Worm (Caenorhabditis elegans): ENCODE results near the gene irld-64.

irld-64 gene

DNA sequence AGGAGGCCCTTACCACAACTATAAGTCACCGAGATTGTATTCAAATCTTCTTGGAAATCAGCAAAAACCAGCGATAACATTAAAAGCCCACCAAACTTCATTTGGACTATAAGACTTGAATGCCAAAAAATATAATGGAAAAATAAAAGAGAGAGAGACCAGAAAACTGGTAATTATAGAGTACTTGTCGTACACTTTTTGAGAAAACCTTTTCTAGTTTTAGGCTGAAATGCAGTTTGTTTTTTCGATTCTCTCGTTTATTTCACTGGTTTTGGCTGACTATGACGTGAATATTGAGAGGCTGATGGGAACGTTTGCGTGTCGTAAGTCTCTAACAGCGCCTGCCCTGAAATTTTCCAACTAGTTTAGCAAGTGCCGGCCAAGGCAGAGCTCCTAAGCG lies at the start of gene irld-64, which contains the start of gene irld-63:
TSS of gene irld-64 (minus strand) at position 101 of the 400 bp plus-strand sequence.
TSS of gene irld-63 (plus strand) at position 230 of the 400 bp plus-strand sequence.
- TF ChIP-seq lin-38 (GFP tag; IDR thresholded peaks at IDR 0.05) = no peak
- no peak for TF ChIP-seq spr-3 (GFP tag; optimal IDR thresholded peaks at IDR 0.05)
- TF ChIP-seq madf-5 (GFP tag; IDR thresholded peaks at IDR 0.05) = no peak
- no peak for TF ChIP-seq aha-1 (tag)
- TF ChIP-seq ceh-28 (tag; optimal IDR thresholded peaks at IDR 0.05) = no peak
- no peak for TF ChIP-seq set-16 (GFP tag; IDR thresholded peaks at IDR 0.05)
- no peak for TF ChIP-seq mxl-2 (GFP tag; conservative IDR thresholded peaks at IDR 0.05)
- TF ChIP-seq zfp-3 (GFP tag; conservative IDR thresholded peaks at IDR 0.05) = no peak
- TF ChIP-seq F26F4.8 (GFP tag; conservative IDR thresholded peaks at IDR 0.05) = no peak
- no peak for TF ChIP-seq snpc-1.2 (GFP tag; IDR thresholded peaks at IDR 0.05)

DNA sequence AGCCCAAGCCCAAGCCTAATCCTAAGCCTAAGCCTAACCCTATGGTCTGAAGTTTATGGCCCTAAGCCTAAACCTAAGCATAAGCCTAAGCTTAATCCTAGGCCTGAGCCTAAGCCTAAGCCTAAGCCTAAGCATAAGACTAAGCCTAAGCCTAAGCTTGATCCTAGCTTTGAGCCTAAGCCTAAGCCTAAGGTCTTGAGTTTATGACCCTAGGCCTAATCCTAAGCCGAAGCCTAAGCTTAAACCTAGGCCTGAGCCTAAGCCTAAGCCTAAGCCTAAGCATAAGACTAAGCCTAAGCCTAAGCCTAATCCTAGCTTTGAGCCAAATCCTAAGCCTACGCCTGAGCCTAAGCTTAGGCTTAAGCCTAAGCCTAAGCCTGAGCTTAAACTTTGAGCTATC lies 48.7 kb upstream of the irld-64 start:
- TF ChIP-seq daf-8 (GFP tag; IDR thresholded peaks at IDR 0.05) (no peak), Y105C5A.15 (GFP tag; IDR thresholded peaks at IDR 0.05) (0 out of 2 replicates have a peak, but pooled peaks have one; percentile 47)

DNA sequence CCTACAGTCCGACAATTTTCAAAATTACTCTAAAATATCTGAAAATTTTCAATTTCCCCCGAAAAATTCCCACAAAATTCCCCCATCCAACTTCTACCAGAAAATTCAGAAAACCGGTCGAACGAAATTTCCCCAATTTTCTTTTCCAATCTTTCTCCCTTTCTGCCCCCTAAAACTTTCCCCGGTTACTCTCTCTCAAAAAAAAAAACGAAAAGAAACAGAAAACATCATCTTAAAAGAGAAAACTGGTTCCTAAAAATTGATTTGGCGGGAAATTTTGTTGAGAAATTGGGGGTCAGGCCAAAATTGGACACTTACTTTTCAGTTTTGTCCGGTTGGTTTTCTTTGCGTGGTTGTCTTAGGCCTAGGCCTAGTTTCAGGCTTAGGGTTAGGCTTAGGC lies 47.3 kb upstream of the irld-64 start:
- no peak for TF ChIP-seq skn-1 (tag; optimal IDR thresholded peaks at IDR 0.05)
- TF ChIP-seq lin-38 (GFP tag; IDR thresholded peaks at IDR 0.05) = no peak
- no peak for TF ChIP-seq snpc-1.2 (GFP tag; IDR thresholded peaks at IDR 0.05)
- TF ChIP-seq arid-1 (GFP tag; conservative IDR thresholded peaks at IDR 0.05) = no peak
- TF ChIP-seq php-3 (GFP tag; IDR thresholded peaks at IDR 0.05) = no peak
- no peak for TF ChIP-seq Y48G9A.11 (GFP tag; IDR thresholded peaks at IDR 0.05)
- no peak for TF ChIP-seq attf-4 (tag; optimal IDR thresholded peaks at IDR 0.05)
- TF ChIP-seq gei-8 (GFP tag; optimal IDR thresholded peaks at IDR 0.05) = no peak
- TF ChIP-seq dpl-1 (GFP tag; optimal IDR thresholded peaks at IDR 0.05) = no peak
- no peak for TF ChIP-seq egl-43 (GFP tag; IDR thresholded peaks at IDR 0.05)
- TF ChIP-seq nhr-42 (GFP tag; IDR thresholded peaks at IDR 0.05) = no peak
- no peak for TF ChIP-seq nhr-237 (tag; optimal IDR thresholded peaks at IDR 0.05)
- no peak for TF ChIP-seq snpc-4 (tag; optimal IDR thresholded peaks at IDR 0.05)
- no peak for TF ChIP-seq hlh-30 (tag; optimal IDR thresholded peaks at IDR 0.05; ENCODE audit: insufficient read depth)
- no peak for TF ChIP-seq F49E8.2 (tag; optimal IDR thresholded peaks at IDR 0.05; ENCODE audit: borderline replicate concordance)
- TF ChIP-seq F37D6.2 (tag; optimal IDR thresholded peaks at IDR 0.05) = no peak
- no peak for TF ChIP-seq unc-39 (tag; optimal IDR thresholded peaks at IDR 0.05)
- no peak for TF ChIP-seq Y5F2A.4 (GFP tag; optimal IDR thresholded peaks at IDR 0.05)
- TF ChIP-seq mes-2 (tag; optimal IDR thresholded peaks at IDR 0.05; ENCODE audit: poor library complexity, severe bottlenecking) = no peak

DNA sequence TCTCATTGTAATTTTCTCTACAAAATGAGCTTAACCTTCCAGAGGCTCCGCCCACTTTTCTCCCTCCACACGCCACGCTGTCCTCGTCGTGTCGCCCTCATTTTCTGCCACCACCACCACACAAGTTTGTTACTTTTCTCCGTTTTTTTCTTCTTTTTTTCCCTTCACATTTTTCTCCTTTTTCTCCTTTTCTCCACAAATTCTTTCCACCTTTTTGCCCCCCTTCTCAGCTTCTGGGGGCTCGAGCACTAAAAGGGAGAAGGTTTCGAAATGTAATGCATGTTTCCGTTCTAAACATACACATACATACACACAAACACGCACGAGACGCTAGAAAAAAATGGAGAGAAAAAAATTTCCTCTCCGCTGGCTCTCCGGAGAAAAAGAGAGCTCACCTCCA lies 46.2 kb upstream of the irld-64 start, which contains the start of gene nhr-88:
TSS of gene nhr-88 (plus strand) at position 43 of the 400 bp plus-strand sequence.
- TF ChIP-seq R02D3.7 (tag; optimal IDR thresholded peaks at IDR 0.05) = no peak
- peak; percentile 45 for TF ChIP-seq mep-1 (tag; optimal IDR thresholded peaks at IDR 0.05)
- no peak for TF ChIP-seq nhr-41 (GFP tag; IDR thresholded peaks at IDR 0.05)
- no peak for TF ChIP-seq madf-9 (GFP tag; conservative IDR thresholded peaks at IDR 0.05)
- no peak for TF ChIP-seq snpc-4 (tag; optimal IDR thresholded peaks at IDR 0.05)
- no peak for TF ChIP-seq mxl-3 (GFP tag; optimal IDR thresholded peaks at IDR 0.05)
- TF ChIP-seq nhr-11 (tag; optimal IDR thresholded peaks at IDR 0.05) = no peak
- peak; percentile 62 for TF ChIP-seq ama-1 (optimal IDR thresholded peaks at IDR 0.05)
- TF ChIP-seq lir-3 (tag; optimal IDR thresholded peaks at IDR 0.05) = no peak
- TF ChIP-seq nhr-48 (tag; optimal IDR thresholded peaks at IDR 0.05) = peak; percentile 2
- TF ChIP-seq lin-1 (GFP tag; IDR thresholded peaks at IDR 0.05) = no peak
- peak; percentile 69 for TF ChIP-seq fkh-10 (GFP tag; optimal IDR thresholded peaks at IDR 0.05)
- TF ChIP-seq hlh-11 (tag; optimal IDR thresholded peaks at IDR 0.05) = no peak
- no peak for TF ChIP-seq daf-12 (tag; optimal IDR thresholded peaks at IDR 0.05)
- TF ChIP-seq php-3 (GFP tag; IDR thresholded peaks at IDR 0.05) = no peak
- TF ChIP-seq T26A8.4 (GFP tag; IDR thresholded peaks at IDR 0.05) = peak; percentile 43; the same call in 1 of the 2 replicates
- no peak for TF ChIP-seq nhr-237 (tag; optimal IDR thresholded peaks at IDR 0.05)
- TF ChIP-seq daf-16 (GFP tag; optimal IDR thresholded peaks at IDR 0.05) = no peak
- no peak for TF ChIP-seq daf-16 (tag; optimal IDR thresholded peaks at IDR 0.05)
- TF ChIP-seq rbr-2 (tag; optimal IDR thresholded peaks at IDR 0.05) = peak; percentile 39
- 0 out of 2 replicates have a peak, but pooled peaks have one; percentile 45 for TF ChIP-seq ctbp-1 (GFP tag; IDR thresholded peaks at IDR 0.05)
- no peak for TF ChIP-seq lin-29 (GFP tag; IDR thresholded peaks at IDR 0.05)
- TF ChIP-seq F37D6.2 (tag; optimal IDR thresholded peaks at IDR 0.05) = no peak
